Worm (Caenorhabditis elegans) whole organism, L4 larva: ENCODE results near the gene F58E6.11.
A peak's percentile ranks its signal among the peaks of the same experiment; 100 is the strongest.

ENCODE experiments used
- F26F4.8 ChIP-seq: fragments of 200-800 bp; sonication (Bioruptor generic); conservative IDR thresholded peaks from 2 replicates; pipeline ENCODE4 v1.3.6; 2022; ENCODE audit warnings: missing genetic modification characterization, missing compliant biosample characterization
- F49E8.2 ChIP-seq: sonication (generic microtip); optimal IDR thresholded peaks from 2 replicates; lab custom pipeline; 2016; ENCODE audit warnings: missing compliant biosample characterization, mild to moderate bottlenecking, missing genetic modification characterization, borderline replicate concordance
- R02D3.7 ChIP-seq: fragments of 150-350 bp; sonication (generic microtip); optimal IDR thresholded peaks from 3 replicates; lab custom pipeline; 2014; ENCODE audit warnings: missing biosample characterization, missing genetic modification characterization
- T20F7.1 ChIP-seq: fragments of 200-800 bp; sonication (Bioruptor generic); optimal IDR thresholded peaks from 2 replicates; lab custom pipeline; 2018; ENCODE audit warnings: mild to moderate bottlenecking, missing genetic modification characterization, missing compliant biosample characterization
- Y48G9A.11 ChIP-seq: fragments of 200-800 bp; sonication (Bioruptor generic); IDR thresholded peaks from 2 replicates; pipeline ENCODE4 v1.3.6; 2022; ENCODE audit warnings: missing genetic modification reagents, missing genetic modification characterization, missing compliant biosample characterization
- Y5F2A.4 ChIP-seq: fragments of 200-800 bp; sonication (Bioruptor generic); optimal IDR thresholded peaks from 2 replicates; lab custom pipeline; 2018; ENCODE audit warnings: mild to moderate bottlenecking, missing genetic modification characterization, missing compliant biosample characterization
- Y75B8A.6 ChIP-seq: fragments of 200-800 bp; sonication (Bioruptor generic); IDR thresholded peaks from 2 replicates; pipeline ENCODE4 v1.3.6; 2022; ENCODE audit warnings: missing genetic modification reagents, missing genetic modification characterization, missing compliant biosample characterization
- ZK337.2 ChIP-seq: fragments of 200-800 bp; sonication (Bioruptor generic); IDR thresholded peaks from 2 replicates; pipeline ENCODE4 v1.3.6; 2022; ENCODE audit warnings: missing genetic modification reagents, missing genetic modification characterization, missing compliant biosample characterization
- aha-1 ChIP-seq: fragments of 150-350 bp; peaks from one replicate; lab custom pipeline; 2014; ENCODE audit warnings: missing biosample characterization, missing genetic modification characterization
- aly-2 ChIP-seq: sonication (generic microtip); optimal IDR thresholded peaks from 2 replicates; lab custom pipeline; 2018; ENCODE audit warnings: missing biosample characterization, missing genetic modification characterization
- attf-4 ChIP-seq: sonication (generic microtip); optimal IDR thresholded peaks from 3 replicates; lab custom pipeline; 2017; ENCODE audit warnings: missing biosample characterization, missing genetic modification characterization
- ceh-20 ChIP-seq: fragments of 200-800 bp; sonication (Bioruptor generic); IDR thresholded peaks from 2 replicates; pipeline ENCODE4 v1.3.6; 2022; ENCODE audit warnings: missing genetic modification reagents, missing genetic modification characterization, missing compliant biosample characterization
- ceh-62 ChIP-seq: sonication (generic microtip); optimal IDR thresholded peaks from 2 replicates; lab custom pipeline; 2017; ENCODE audit warnings: missing biosample characterization, missing genetic modification characterization
- daf-12 ChIP-seq: fragments of 150-350 bp; optimal IDR thresholded peaks from 2 replicates; lab custom pipeline; 2014; ENCODE audit warnings: missing biosample characterization, missing genetic modification reagents, missing genetic modification characterization
- dmd-6 ChIP-seq: fragments of 200-800 bp; sonication (Bioruptor generic); IDR thresholded peaks from 2 replicates; pipeline ENCODE4 v1.3.6; 2022; ENCODE audit warnings: missing genetic modification reagents, missing genetic modification characterization, missing compliant biosample characterization
- dmd-8 ChIP-seq: fragments of 200-800 bp; sonication (Bioruptor generic); IDR thresholded peaks from 2 replicates; pipeline ENCODE4 v1.3.6; 2022; ENCODE audit warnings: missing genetic modification characterization, missing compliant biosample characterization
- dpl-1 ChIP-seq: fragments of 150-350 bp; optimal IDR thresholded peaks from 2 replicates; lab custom pipeline; 2014; ENCODE audit warnings: missing biosample characterization, missing genetic modification reagents, missing genetic modification characterization
- dve-1 ChIP-seq: sonication (generic microtip); optimal IDR thresholded peaks from 2 replicates; lab custom pipeline; 2017; ENCODE audit warnings: antibody characterized with exemption, mild to moderate bottlenecking, missing genetic modification characterization, missing compliant biosample characterization; ENCODE audit not compliant: insufficient read depth
- egl-27 ChIP-seq: sonication (generic microtip); optimal IDR thresholded peaks from 3 replicates; lab custom pipeline; 2017; ENCODE audit warnings: missing biosample characterization, missing genetic modification reagents, missing genetic modification characterization
- fkh-10 ChIP-seq: fragments of 150-350 bp; optimal IDR thresholded peaks from 2 replicates; lab custom pipeline; 2014; ENCODE audit warnings: missing biosample characterization, missing genetic modification reagents, missing genetic modification characterization
- fos-1 ChIP-seq: fragments of 150-350 bp; optimal IDR thresholded peaks from 2 replicates; lab custom pipeline; 2014; ENCODE audit warnings: missing biosample characterization, missing genetic modification characterization
- gei-8 ChIP-seq: fragments of 200-800 bp; sonication (Bioruptor generic); optimal IDR thresholded peaks from 2 replicates; lab custom pipeline; 2018; ENCODE audit warnings: mild to moderate bottlenecking, missing genetic modification characterization, missing compliant biosample characterization
- hif-1 ChIP-seq, 2 experiments: sonication (generic microtip); optimal IDR thresholded peaks; 2 replicates each; lab custom pipeline; 2016 to 2017; ENCODE audit warnings: missing compliant biosample characterization in 2 of 2, missing genetic modification characterization in 2 of 2, missing genetic modification reagents in 2 of 2, missing genotype in 2 of 2, mild to moderate bottlenecking in 1 of 2
- hlh-30 ChIP-seq: sonication (generic microtip); optimal IDR thresholded peaks from 2 replicates; lab custom pipeline; 2017; ENCODE audit warnings: antibody characterized with exemption, mild to moderate bottlenecking, missing genetic modification characterization, missing compliant biosample characterization; ENCODE audit not compliant: insufficient read depth
- lim-7 ChIP-seq: fragments of 200-800 bp; sonication (Bioruptor generic); IDR thresholded peaks from 2 replicates; pipeline ENCODE4 v1.3.6; 2022; ENCODE audit warnings: missing genetic modification characterization, missing compliant biosample characterization
- lin-1 ChIP-seq: fragments of 200-800 bp; sonication (Bioruptor generic); IDR thresholded peaks from 2 replicates; pipeline ENCODE4 v1.3.6; 2022; ENCODE audit warnings: missing genetic modification reagents, missing genetic modification characterization, missing compliant biosample characterization
- lin-15B ChIP-seq: fragments of 150-350 bp; sonication (generic microtip); optimal IDR thresholded peaks from 3 replicates; lab custom pipeline; 2014; ENCODE audit warnings: missing biosample characterization, missing genetic modification characterization
- lin-29 ChIP-seq: fragments of 200-800 bp; sonication (Bioruptor generic); IDR thresholded peaks from 2 replicates; pipeline ENCODE4 v1.3.6; 2022; ENCODE audit warnings: missing genetic modification reagents, missing genetic modification characterization, missing compliant biosample characterization
- lsy-2 ChIP-seq, 2 experiments: fragments of 150-350 bp in 1 of 2; sonication (generic microtip) in 1 of 2; optimal IDR thresholded peaks; 2 replicates each; lab custom pipeline; 2014 to 2017; ENCODE audit warnings: missing biosample characterization in 2 of 2, missing genetic modification characterization in 2 of 2
- mdl-1 ChIP-seq, 2 experiments: fragments of 150-350 bp in 1 of 2; sonication (generic microtip) in 1 of 2; optimal IDR thresholded peaks; 2 replicates each; lab custom pipeline; 2014 to 2017; ENCODE audit warnings: missing biosample characterization in 2 of 2, missing genetic modification characterization in 2 of 2
- mep-1 ChIP-seq: fragments of 150-350 bp; sonication (generic microtip); optimal IDR thresholded peaks from 3 replicates; lab custom pipeline; 2014; ENCODE audit warnings: missing biosample characterization, missing genetic modification characterization
- mes-2 ChIP-seq: sonication (generic microtip); optimal IDR thresholded peaks from 2 replicates; lab custom pipeline; 2016; ENCODE audit warnings: missing genotype, mild to moderate bottlenecking, missing genetic modification characterization, missing compliant biosample characterization; ENCODE audit not compliant: poor library complexity, severe bottlenecking
- nhr-111 ChIP-seq: fragments of 200-800 bp; sonication (Bioruptor generic); optimal IDR thresholded peaks from 2 replicates; lab custom pipeline; 2018; ENCODE audit warnings: mild to moderate bottlenecking, missing genetic modification characterization, missing compliant biosample characterization
- nhr-237 ChIP-seq: sonication (generic microtip); optimal IDR thresholded peaks from 2 replicates; lab custom pipeline; 2017; ENCODE audit warnings: missing biosample characterization, missing genetic modification characterization
- nhr-25 ChIP-seq: sonication (generic microtip); optimal IDR thresholded peaks from 2 replicates; lab custom pipeline; 2017; ENCODE audit warnings: missing genetic modification characterization, mild to moderate bottlenecking, missing compliant biosample characterization, antibody characterized with exemption, moderate library complexity, borderline replicate concordance; ENCODE audit not compliant: insufficient read depth
- nhr-41 ChIP-seq: fragments of 200-800 bp; sonication (Bioruptor generic); IDR thresholded peaks from 2 replicates; pipeline ENCODE4 v1.3.6; 2022; ENCODE audit warnings: missing genetic modification reagents, missing genetic modification characterization, missing compliant biosample characterization
- nhr-42 ChIP-seq: fragments of 200-800 bp; sonication (Bioruptor generic); IDR thresholded peaks from 2 replicates; pipeline ENCODE4 v1.3.6; 2022; ENCODE audit warnings: missing genetic modification characterization, missing compliant biosample characterization
- nhr-76 ChIP-seq: fragments of 150-350 bp; optimal IDR thresholded peaks from 2 replicates; lab custom pipeline; 2014; ENCODE audit warnings: missing biosample characterization, missing genetic modification characterization
- nhr-77 ChIP-seq: fragments of 150-350 bp; optimal IDR thresholded peaks from 2 replicates; lab custom pipeline; 2014; ENCODE audit warnings: missing biosample characterization, missing genetic modification characterization
- php-3 ChIP-seq: fragments of 200-800 bp; sonication (Bioruptor generic); IDR thresholded peaks from 2 replicates; pipeline ENCODE4 v1.3.6; 2022; ENCODE audit warnings: missing genetic modification reagents, missing genetic modification characterization, missing compliant biosample characterization
- snpc-1.2 ChIP-seq: fragments of 200-800 bp; sonication (Bioruptor generic); IDR thresholded peaks from 2 replicates; pipeline ENCODE4 v1.3.6; 2022; ENCODE audit warnings: missing genetic modification reagents, missing genetic modification characterization, missing compliant biosample characterization
- snpc-4 ChIP-seq: fragments of 150-350 bp; optimal IDR thresholded peaks from 2 replicates; lab custom pipeline; 2014; ENCODE audit warnings: missing biosample characterization, missing genetic modification characterization
- spr-3 ChIP-seq: fragments of 200-800 bp; sonication (Bioruptor generic); optimal IDR thresholded peaks from 2 replicates; lab custom pipeline; 2018; ENCODE audit warnings: mild to moderate bottlenecking, missing genetic modification characterization, missing compliant biosample characterization
- unc-130 ChIP-seq: sonication (generic microtip); optimal IDR thresholded peaks from 2 replicates; lab custom pipeline; 2016; ENCODE audit warnings: missing genetic modification reagents, missing genetic modification characterization, missing compliant biosample characterization
- unc-62 ChIP-seq, 3 experiments: fragments of 150-350 bp in 1 of 3; sonication (generic microtip); optimal IDR thresholded peaks in 2 of 3; peaks in 1 of 3; 1 replicate in 1 of 3; 2 replicates in 2 of 3; lab custom pipeline; 2014 to 2017; ENCODE audit warnings: missing biosample characterization in 3 of 3, missing genetic modification characterization in 3 of 3, missing genetic modification reagents in 3 of 3, missing genotype in 1 of 3
- zag-1 ChIP-seq: fragments of 150-350 bp; optimal IDR thresholded peaks from 2 replicates; lab custom pipeline; 2014; ENCODE audit warnings: missing biosample characterization, missing genetic modification characterization
- zfp-2 ChIP-seq: sonication (generic microtip); optimal IDR thresholded peaks from 2 replicates; lab custom pipeline; 2016; ENCODE audit warnings: mild to moderate bottlenecking, missing genetic modification characterization, missing compliant biosample characterization

F58E6.11 gene

ce11 chrV:9799076-9799475 is 41.3 kb upstream of the F58E6.11 start, which contains the start of gene F46B6.13:
Gene F46B6.13, minus strand, starts transcription at chrV:9799176.
- TF ChIP-seq snpc-1.2 = no peak
- no peak for TF ChIP-seq unc-130
- TF ChIP-seq lin-29 (GFP tag; lab: Robert Waterston, UW) = no peak
- TF ChIP-seq dpl-1 = no peak
- TF ChIP-seq R02D3.7 = no peak
- no peak for TF ChIP-seq mes-2
- TF ChIP-seq daf-12 (tag; lab: Kevin White, UChicago) = no peak
- no peak for TF ChIP-seq mdl-1 (tag; optimal IDR thresholded peaks at IDR 0.05; lab: Kevin White, UChicago)
- TF ChIP-seq nhr-41 = no peak
- TF ChIP-seq php-3 (GFP tag; lab: Robert Waterston, UW) = no peak
- TF ChIP-seq fos-1 = no peak
- TF ChIP-seq F26F4.8 = no peak
- no peak for TF ChIP-seq spr-3 (GFP tag; lab: Kevin White, UChicago)
- no peak for TF ChIP-seq ZK337.2 (GFP tag; lab: Robert Waterston, UW)
- no peak for TF ChIP-seq unc-62 (GFP tag; optimal IDR thresholded peaks at IDR 0.05 in 1 of 2; lab: Kevin White, UChicago)
- TF ChIP-seq unc-62 (tag; optimal IDR thresholded peaks at IDR 0.05; lab: Kevin White, UChicago) = no peak
- no peak for TF ChIP-seq nhr-42 (GFP tag; lab: Robert Waterston, UW)
- TF ChIP-seq Y75B8A.6 (GFP tag; lab: Robert Waterston, UW) = no peak
- TF ChIP-seq lsy-2 (tag; optimal IDR thresholded peaks at IDR 0.05; lab: Kevin White, UChicago) = no peak
- TF ChIP-seq nhr-237 (tag; lab: Kevin White, UChicago) = no peak

- TF ChIP-seq unc-62 (GFP tag; optimal IDR thresholded peaks at IDR 0.05 in 1 of 2; lab: Kevin White, UChicago) = peak in 1 of 2 experiments; percentile 61
- TF ChIP-seq unc-62 (tag; optimal IDR thresholded peaks at IDR 0.05; lab: Kevin White, UChicago) = no peak
- no peak for TF ChIP-seq hlh-30 (tag; lab: Kevin White, UChicago)
- TF ChIP-seq, all 104 proteins: peak for 1
Measured at ce11 chrV:9798212-9798611, 40.4 kb upstream of the F58E6.11 start.

- TF ChIP-seq egl-27 (tag; lab: Kevin White, UChicago) = no peak
- no peak for TF ChIP-seq ceh-62 (tag; lab: Kevin White, UChicago)
- TF ChIP-seq lin-1 = no peak
- TF ChIP-seq mes-2 = no peak
- no peak for TF ChIP-seq php-3 (GFP tag; lab: Robert Waterston, UW)
- TF ChIP-seq zfp-2 = no peak
- TF ChIP-seq nhr-77 (tag; lab: Kevin White, UChicago) = no peak
- no peak for TF ChIP-seq dmd-6 (GFP tag; lab: Robert Waterston, UW)
- no peak for TF ChIP-seq aha-1 (tag; lab: Kevin White, UChicago)
- TF ChIP-seq mep-1 = no peak
- TF ChIP-seq nhr-76 (tag; lab: Kevin White, UChicago) = no peak
- no peak for TF ChIP-seq fkh-10 (GFP tag; lab: Kevin White, UChicago)
- TF ChIP-seq F49E8.2 (tag; lab: Kevin White, UChicago) = no peak
- TF ChIP-seq snpc-4 (tag; lab: Kevin White, UChicago) = no peak
- TF ChIP-seq lim-7 = no peak
- TF ChIP-seq gei-8 (GFP tag; lab: Kevin White, UChicago) = no peak
- no peak for TF ChIP-seq dve-1 (tag; lab: Kevin White, UChicago)
- TF ChIP-seq R02D3.7 = no peak
Measured at ce11 chrV:9796562-9796961, 38.8 kb upstream of the F58E6.11 start, which contains the start of gene F46B6.9. Gene F46B6.9, plus strand, starts transcription at chrV:9796862.

ce11 chrV:9796002-9796401 is 38.2 kb upstream of the F58E6.11 start:
- TF ChIP-seq attf-4 (no peak), nhr-25 (tag; lab: Kevin White, UChicago) (no peak), Y48G9A.11 (GFP tag; lab: Robert Waterston, UW) (no peak), lin-1 (no peak), ceh-20 (GFP tag; lab: Robert Waterston, UW) (no peak), lin-15B (tag; lab: Kevin White, UChicago) (no peak), dmd-8 (no peak), zag-1 (tag; lab: Kevin White, UChicago) (no peak), aly-2 (tag; lab: Kevin White, UChicago) (no peak), nhr-76 (tag; lab: Kevin White, UChicago) (no peak), Y5F2A.4 (GFP tag; lab: Kevin White, UChicago) (no peak), lsy-2 (tag; optimal IDR thresholded peaks at IDR 0.05; lab: Kevin White, UChicago) (no peak), hif-1 (tag; optimal IDR thresholded peaks at IDR 0.05; lab: Kevin White, UChicago) (no peak), F26F4.8 (no peak), T20F7.1 (GFP tag; lab: Kevin White, UChicago) (no peak), nhr-111 (GFP tag; lab: Kevin White, UChicago) (no peak)
